Worm (Caenorhabditis elegans) whole organism, L3 larva: ENCODE data around the gene cky-1.

Experiments used
- ceh-82 ChIP-seq: fragments of 150-350 bp; optimal IDR thresholded peaks from 2 replicates; lab custom pipeline; 2014; ENCODE audit warnings: missing biosample characterization, missing genetic modification characterization
- nhr-11 ChIP-seq: fragments of 150-350 bp; optimal IDR thresholded peaks from 2 replicates; lab custom pipeline; 2014; ENCODE audit warnings: missing biosample characterization, missing genetic modification characterization
- nhr-28 ChIP-seq: fragments of 150-350 bp; optimal IDR thresholded peaks from 2 replicates; lab custom pipeline; 2014; ENCODE audit warnings: missing biosample characterization, missing genetic modification characterization
- nhr-76 ChIP-seq: fragments of 150-350 bp; sonication (generic microtip); optimal IDR thresholded peaks from 5 replicates; lab custom pipeline; 2014; ENCODE audit warnings: missing biosample characterization, missing genetic modification characterization
- nhr-77 ChIP-seq: fragments of 150-350 bp; optimal IDR thresholded peaks from 2 replicates; lab custom pipeline; 2014; ENCODE audit warnings: missing biosample characterization, missing genetic modification characterization
- zag-1 ChIP-seq: fragments of 150-350 bp; optimal IDR thresholded peaks from 2 replicates; lab custom pipeline; 2014; ENCODE audit warnings: missing biosample characterization, missing genetic modification characterization
- ztf-4 ChIP-seq: fragments of 150-350 bp; optimal IDR thresholded peaks from 2 replicates; lab custom pipeline; 2014; ENCODE audit warnings: missing biosample characterization, missing genetic modification characterization

DNA sequence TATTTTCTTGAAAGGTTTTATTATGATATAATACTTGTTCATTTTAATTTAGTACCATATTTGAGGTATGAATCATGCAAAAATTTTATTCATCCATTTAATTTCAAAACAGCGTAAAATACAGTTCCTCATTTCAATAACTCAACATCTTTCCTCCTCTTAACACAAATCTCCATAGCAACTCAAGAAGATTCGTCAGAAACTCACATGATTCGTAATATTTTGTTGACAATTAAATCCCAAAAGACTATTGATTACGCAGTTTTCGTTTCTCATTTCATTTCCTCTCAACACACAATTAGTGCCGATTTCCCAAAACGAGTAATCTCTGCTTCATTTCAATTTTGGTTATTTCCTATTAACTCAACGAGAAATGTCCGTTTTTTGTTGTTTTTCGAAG is 28.2 kb upstream of the cky-1 start, which contains the start of gene R11D1.2:
- no peak for TF ChIP-seq nhr-28
- no peak for TF ChIP-seq nhr-76 (tag; lab: Kevin White, UChicago)
- no peak for TF ChIP-seq ceh-82 (tag; lab: Kevin White, UChicago)
- no peak for TF ChIP-seq zag-1
- no peak for TF ChIP-seq nhr-77
- TF ChIP-seq ztf-4 (tag; lab: Kevin White, UChicago) = no peak
- TF ChIP-seq nhr-11 (tag; lab: Kevin White, UChicago) = no peak
